Worm (Caenorhabditis elegans): Measurements from ENCODE around the gene cdc-25.2.

Gene cdc-25.2

ce11 chrV:1620537-1620936 is 53.7 kb downstream of the cdc-25.2 start:
- TF ChIP-seq nhr-237 (tag; optimal IDR thresholded peaks at IDR 0.05) (no peak), cnd-1 (tag; optimal IDR thresholded peaks at IDR 0.05) (no peak), mls-2 (tag; optimal IDR thresholded peaks at IDR 0.05) (no peak), ztf-11 (tag; optimal IDR thresholded peaks at IDR 0.05) (no peak), unc-62 (GFP tag; optimal IDR thresholded peaks at IDR 0.05) (no peak), hlh-1 (tag; optimal IDR thresholded peaks at IDR 0.05) (no peak), sptf-1 (tag; optimal IDR thresholded peaks at IDR 0.05) (no peak), nhr-12 (tag; optimal IDR thresholded peaks at IDR 0.05) (no peak), nhr-28 (tag; optimal IDR thresholded peaks at IDR 0.05) (no peak), mab-5 (tag; optimal IDR thresholded peaks at IDR 0.05) (no peak), tbx-8 (GFP tag; optimal IDR thresholded peaks at IDR 0.05) (no peak), sem-2 (GFP tag; optimal IDR thresholded peaks at IDR 0.05) (no peak), blmp-1 (tag; optimal IDR thresholded peaks at IDR 0.05) (no peak), unc-39 (tag; optimal IDR thresholded peaks at IDR 0.05) (no peak), unc-120 (tag; optimal IDR thresholded peaks at IDR 0.05; ENCODE audit: poor library complexity, severe bottlenecking) (no peak), elt-3 (tag; optimal IDR thresholded peaks at IDR 0.05) (no peak), ceh-43 (GFP tag; optimal IDR thresholded peaks at IDR 0.05) (no peak)

- TF ChIP-seq elt-1 (tag; optimal IDR thresholded peaks at IDR 0.05; ENCODE audit: borderline replicate concordance, insufficient read depth): no peak
- no peak for TF ChIP-seq nhr-2 (tag; optimal IDR thresholded peaks at IDR 0.05)
- no peak for TF ChIP-seq unc-39 (tag; optimal IDR thresholded peaks at IDR 0.05)
- TF ChIP-seq nhr-12 (tag; optimal IDR thresholded peaks at IDR 0.05): no peak
- TF ChIP-seq ceh-39 (tag; optimal IDR thresholded peaks at IDR 0.05): no peak
- no peak for TF ChIP-seq snpc-4 (tag; optimal IDR thresholded peaks at IDR 0.05)
- no peak for TF ChIP-seq ces-1 (GFP tag; optimal IDR thresholded peaks at IDR 0.05)
- TF ChIP-seq bed-3 (GFP tag; optimal IDR thresholded peaks at IDR 0.05): no peak
- no peak for TF ChIP-seq hlh-1 (tag; optimal IDR thresholded peaks at IDR 0.05)
- TF ChIP-seq drap-1 (GFP tag; optimal IDR thresholded peaks at IDR 0.05): no peak
- no peak for TF ChIP-seq nhr-237 (tag; optimal IDR thresholded peaks at IDR 0.05)
- no peak for TF ChIP-seq mls-2 (tag; optimal IDR thresholded peaks at IDR 0.05)
- no peak for TF ChIP-seq mep-1 (tag; optimal IDR thresholded peaks at IDR 0.05)
- no peak for TF ChIP-seq flh-1 (GFP tag; optimal IDR thresholded peaks at IDR 0.05)
Measured at ce11 chrV:1621494-1621893, 54.6 kb downstream of the cdc-25.2 start, which contains the start of gene nhr-117. TSS of gene nhr-117 (minus strand) at chrV:1621520.

- TF ChIP-seq blmp-1 (tag; optimal IDR thresholded peaks at IDR 0.05): no peak
Measured at ce11 chrV:1623429-1623828, 56.6 kb downstream of the cdc-25.2 start.

- TF ChIP-seq nhr-28 (tag; optimal IDR thresholded peaks at IDR 0.05) (no peak), M03D4.4 (tag; optimal IDR thresholded peaks at IDR 0.05) (no peak), lin-32 (GFP tag; optimal IDR thresholded peaks at IDR 0.05) (no peak), pha-4 (tag; optimal IDR thresholded peaks at IDR 0.05) (no peak), ces-1 (GFP tag; optimal IDR thresholded peaks at IDR 0.05) (no peak), ceh-83 (GFP tag; optimal IDR thresholded peaks at IDR 0.05) (no peak), nhr-237 (tag; optimal IDR thresholded peaks at IDR 0.05) (no peak), cnd-1 (tag; optimal IDR thresholded peaks at IDR 0.05) (no peak), hlh-1 (tag; optimal IDR thresholded peaks at IDR 0.05) (no peak), tbx-8 (GFP tag; optimal IDR thresholded peaks at IDR 0.05) (no peak), sptf-1 (tag; optimal IDR thresholded peaks at IDR 0.05) (no peak), unc-39 (tag; optimal IDR thresholded peaks at IDR 0.05) (no peak), flh-1 (GFP tag; optimal IDR thresholded peaks at IDR 0.05) (no peak), mab-5 (tag; optimal IDR thresholded peaks at IDR 0.05) (no peak), ham-2 (GFP tag; optimal IDR thresholded peaks at IDR 0.05) (no peak), ceh-39 (tag; optimal IDR thresholded peaks at IDR 0.05) (no peak), ztf-11 (tag; optimal IDR thresholded peaks at IDR 0.05) (no peak), nhr-2 (tag; optimal IDR thresholded peaks at IDR 0.05) (no peak), unc-62 (GFP tag; optimal IDR thresholded peaks at IDR 0.05) (no peak)
Measured at ce11 chrV:1624340-1624739, 57.5 kb downstream of the cdc-25.2 start, which contains the start of gene nhr-110. TSS of gene nhr-110 (minus strand) at chrV:1624440.

ce11 chrV:1626720-1627119 is 59.8 kb downstream of the cdc-25.2 start, which contains the start of gene nhr-237:
TSS of gene nhr-237 (minus strand) at chrV:1626820.
- TF ChIP-seq flh-1 (GFP tag; optimal IDR thresholded peaks at IDR 0.05): no peak
- no peak for TF ChIP-seq sptf-1 (tag; optimal IDR thresholded peaks at IDR 0.05)
- no peak for TF ChIP-seq unc-62 (GFP tag; optimal IDR thresholded peaks at IDR 0.05)
- no peak for TF ChIP-seq blmp-1 (tag; optimal IDR thresholded peaks at IDR 0.05)
- TF ChIP-seq nhr-12 (tag; optimal IDR thresholded peaks at IDR 0.05): no peak
- TF ChIP-seq ham-2 (GFP tag; optimal IDR thresholded peaks at IDR 0.05): no peak
- TF ChIP-seq cnd-1 (tag; optimal IDR thresholded peaks at IDR 0.05): no peak

Measured in whole organism, mixed stage, embryonic.